Worm (Caenorhabditis elegans): Measurements from ENCODE around the gene qdpr-1.

- no peak for TF ChIP-seq ama-1 (optimal IDR thresholded peaks at IDR 0.05)
- no peak for TF ChIP-seq ceh-36 (tag; optimal IDR thresholded peaks at IDR 0.05)
- TF ChIP-seq F13C5.2 (tag; optimal IDR thresholded peaks at IDR 0.05): no peak
- TF ChIP-seq scrt-1 (GFP tag; IDR thresholded peaks at IDR 0.05): no peak
- TF ChIP-seq flt-1 (GFP tag; IDR thresholded peaks at IDR 0.05): no peak
- no peak for TF ChIP-seq tbx-11 (GFP tag; IDR thresholded peaks at IDR 0.05)
- no peak for TF ChIP-seq ceh-13 (GFP tag; optimal IDR thresholded peaks at IDR 0.05)
- TF ChIP-seq B0310.2 (tag; optimal IDR thresholded peaks at IDR 0.05): no peak
- no peak for TF ChIP-seq aly-1 (tag; optimal IDR thresholded peaks at IDR 0.05)
- no peak for TF ChIP-seq hmg-4 (GFP tag; optimal IDR thresholded peaks at IDR 0.05)
- TF ChIP-seq sea-1 (GFP tag; conservative IDR thresholded peaks at IDR 0.05): no peak
- TF ChIP-seq hnd-1 (tag; optimal IDR thresholded peaks at IDR 0.05): no peak
These were observed 25.3 kb downstream of the qdpr-1 start for ce11 chrIII:13418975-13419374.
